Fruit fly (Drosophila melanogaster) whole organism, embryonic: Measurements from ENCODE around the gene Nulp1.
A peak's percentile ranks its signal among the peaks of the same experiment; 100 is the strongest.

Source experiments
- BEAF-32 ChIP-seq: fragments of 200-800 bp; sonication (Bioruptor generic); optimal IDR thresholded peaks from 3 replicates; lab custom pipeline; 2017; ENCODE audit warnings: missing biosample characterization, missing genetic modification characterization, mild to moderate bottlenecking, moderate library complexity, missing genetic modification reagents
- Bdp1 ChIP-seq: fragments of 200-800 bp; sonication (Bioruptor generic); optimal IDR thresholded peaks from 3 replicates; lab custom pipeline; 2016; ENCODE audit warnings: missing biosample characterization, missing genetic modification characterization
- CG10267 ChIP-seq: fragments of 200-800 bp; sonication (Bioruptor generic); optimal IDR thresholded peaks from 2 replicates; lab custom pipeline; 2018; ENCODE audit warnings: missing biosample characterization, mild to moderate bottlenecking, missing genetic modification characterization, moderate library complexity
- CG10543 ChIP-seq: fragments of 200-800 bp; sonication (Bioruptor generic); optimal IDR thresholded peaks from 3 replicates; lab custom pipeline; 2017; ENCODE audit warnings: missing biosample characterization, mild to moderate bottlenecking, missing genetic modification characterization, moderate library complexity
- CG10979 ChIP-seq: fragments of 200-800 bp; sonication (Bioruptor generic); optimal IDR thresholded peaks from 2 replicates; lab custom pipeline; 2018; ENCODE audit warnings: missing biosample characterization, mild to moderate bottlenecking, missing genetic modification characterization, moderate library complexity
- CG11456 ChIP-seq: fragments of 200-800 bp; sonication (Bioruptor generic); IDR thresholded peaks from 3 replicates; pipeline ENCODE4 v1.3.6; 2022; ENCODE audit warnings: missing biosample characterization, missing genetic modification characterization
- CG13424 ChIP-seq: fragments of 200-800 bp; sonication (Bioruptor generic); optimal IDR thresholded peaks from 2 replicates; lab custom pipeline; 2019; ENCODE audit warnings: missing biosample characterization, mild to moderate bottlenecking, missing genetic modification characterization, moderate library complexity
- CG14667 ChIP-seq: fragments of 200-800 bp; sonication (Bioruptor generic); IDR thresholded peaks from 2 replicates; pipeline ENCODE4 v1.3.6; 2022; ENCODE audit warnings: missing biosample characterization, missing genetic modification characterization
- CG14710 ChIP-seq: fragments of 200-800 bp; sonication (Bioruptor generic); optimal IDR thresholded peaks from 3 replicates; lab custom pipeline; 2019; ENCODE audit warnings: missing biosample characterization, mild to moderate bottlenecking, missing genetic modification characterization, moderate library complexity
- CG17568 ChIP-seq: fragments of 200-800 bp; sonication (Bioruptor generic); optimal IDR thresholded peaks from 2 replicates; lab custom pipeline; 2018; ENCODE audit warnings: missing biosample characterization, mild to moderate bottlenecking, missing genetic modification characterization, moderate library complexity
- CG1792 ChIP-seq: fragments of 200-800 bp; sonication (Bioruptor generic); optimal IDR thresholded peaks from 2 replicates; lab custom pipeline; 2016; ENCODE audit warnings: missing biosample characterization, missing genetic modification characterization
- CG2202 ChIP-seq: fragments of 200-800 bp; sonication (Bioruptor generic); optimal IDR thresholded peaks from 2 replicates; lab custom pipeline; 2018; ENCODE audit warnings: missing biosample characterization, mild to moderate bottlenecking, missing genetic modification characterization
- CG31441 ChIP-seq: fragments of 200-800 bp; sonication (Bioruptor generic); IDR thresholded peaks from 2 replicates; pipeline ENCODE4 v1.3.6; 2022; ENCODE audit warnings: missing biosample characterization, missing genetic modification characterization
- CG3281 ChIP-seq: fragments of 200-800 bp; sonication (Bioruptor generic); optimal IDR thresholded peaks from 3 replicates; lab custom pipeline; 2017; ENCODE audit warnings: missing biosample characterization, mild to moderate bottlenecking, missing genetic modification characterization
- CG33213 ChIP-seq: fragments of 200-800 bp; sonication (Bioruptor generic); optimal IDR thresholded peaks from 3 replicates; lab custom pipeline; 2016; ENCODE audit warnings: missing biosample characterization, missing genetic modification characterization
- CG34422 ChIP-seq: fragments of 200-800 bp; sonication (Bioruptor generic); IDR thresholded peaks from 3 replicates; pipeline ENCODE4 v1.3.6; 2022; ENCODE audit warnings: missing biosample characterization, missing genetic modification characterization
- CG4282 ChIP-seq: fragments of 200-800 bp; sonication (Bioruptor generic); optimal IDR thresholded peaks from 2 replicates; lab custom pipeline; 2016; ENCODE audit warnings: missing biosample characterization, missing genetic modification characterization
- CG4360 ChIP-seq: fragments of 200-800 bp; sonication (Bioruptor generic); IDR thresholded peaks from 2 replicates; pipeline ENCODE4 v1.3.6; 2022; ENCODE audit warnings: missing biosample characterization, missing genetic modification characterization
- CG5953 ChIP-seq: fragments of 200-800 bp; sonication (Bioruptor generic); IDR thresholded peaks from 2 replicates; pipeline ENCODE4 v1.3.6; 2022; ENCODE audit warnings: missing biosample characterization, missing genetic modification characterization
- CG6765 ChIP-seq: fragments of 200-800 bp; sonication (Bioruptor generic); optimal IDR thresholded peaks from 3 replicates; lab custom pipeline; 2017; ENCODE audit warnings: missing biosample characterization, mild to moderate bottlenecking, missing genetic modification characterization
- CG6791 ChIP-seq: fragments of 200-800 bp; sonication (Bioruptor generic); IDR thresholded peaks from 3 replicates; pipeline ENCODE4 v1.3.6; 2022; ENCODE audit warnings: missing biosample characterization, missing genetic modification characterization; ENCODE audit not compliant: partially characterized antibody
- CG8281 ChIP-seq: fragments of 200-800 bp; sonication (Bioruptor generic); optimal IDR thresholded peaks from 2 replicates; lab custom pipeline; 2018; ENCODE audit warnings: missing biosample characterization, mild to moderate bottlenecking, missing genetic modification characterization, moderate library complexity
- CG9727 ChIP-seq: fragments of 200-800 bp; sonication (Bioruptor generic); optimal IDR thresholded peaks from 3 replicates; lab custom pipeline; 2017; ENCODE audit warnings: missing biosample characterization, mild to moderate bottlenecking, missing genetic modification characterization
- CG9876 ChIP-seq: fragments of 200-800 bp; sonication (Bioruptor generic); optimal IDR thresholded peaks from 2 replicates; lab custom pipeline; 2016; ENCODE audit warnings: missing biosample characterization, missing genetic modification characterization
- CHES-1-like ChIP-seq: fragments of 200-800 bp; sonication (Bioruptor generic); optimal IDR thresholded peaks from 2 replicates; lab custom pipeline; 2016; ENCODE audit warnings: missing biosample characterization, missing genetic modification characterization
- HLH4C ChIP-seq: fragments of 200-800 bp; sonication (Bioruptor generic); IDR thresholded peaks from 3 replicates; pipeline ENCODE4 v1.3.6; 2022; ENCODE audit warnings: missing biosample characterization, missing genetic modification characterization; ENCODE audit not compliant: partially characterized antibody
- Hand ChIP-seq: fragments of 200-800 bp; sonication (Bioruptor generic); optimal IDR thresholded peaks from 2 replicates; lab custom pipeline; 2017; ENCODE audit warnings: mild to moderate bottlenecking, missing biosample characterization, missing genetic modification reagents, missing genetic modification characterization
- Hr39 ChIP-seq: fragments of >200 bp; optimal IDR thresholded peaks from 2 replicates; lab custom pipeline; 2017
- Hr78 ChIP-seq, 2 experiments: fragments of 200-800 bp in 1 of 2; fragments of >200 bp in 1 of 2; sonication (Bioruptor generic) in 1 of 2; optimal IDR thresholded peaks; 2 replicates each; lab custom pipeline; 2017 to 2019; ENCODE audit warnings: missing biosample characterization in 2 of 2, missing genetic modification characterization in 2 of 2, mild to moderate bottlenecking in 1 of 2, moderate library complexity in 1 of 2
- MESR4 ChIP-seq: fragments of 200-800 bp; sonication (Bioruptor generic); optimal IDR thresholded peaks from 2 replicates; lab custom pipeline; 2018; ENCODE audit warnings: missing biosample characterization, mild to moderate bottlenecking, missing genetic modification characterization, moderate library complexity
- MTF-1 ChIP-seq: fragments of 200-800 bp; sonication (Bioruptor generic); optimal IDR thresholded peaks from 2 replicates; lab custom pipeline; 2018; ENCODE audit warnings: missing biosample characterization, mild to moderate bottlenecking, missing genetic modification characterization, borderline replicate concordance
- NC2α ChIP-seq: fragments of 200-800 bp; sonication (Bioruptor generic); optimal IDR thresholded peaks from 2 replicates; lab custom pipeline; 2016; ENCODE audit warnings: missing biosample characterization, missing genetic modification characterization
- NFAT ChIP-seq: fragments of 200-800 bp; sonication (Bioruptor generic); IDR thresholded peaks from 2 replicates; pipeline ENCODE4 v1.3.6; 2022; ENCODE audit warnings: missing biosample characterization, missing genetic modification characterization
- Oaz ChIP-seq: fragments of 200-800 bp; sonication (Bioruptor generic); IDR thresholded peaks from 2 replicates; pipeline ENCODE4 v1.3.6; 2022; ENCODE audit warnings: missing biosample characterization, missing genetic modification characterization
- Tbp ChIP-seq: fragments of >200 bp; optimal IDR thresholded peaks from 2 replicates; lab custom pipeline; 2018; ENCODE audit warnings: missing biosample characterization, missing genetic modification characterization
- amos ChIP-seq: fragments of 200-800 bp; sonication (Bioruptor generic); IDR thresholded peaks from 2 replicates; pipeline ENCODE4 v1.3.6; 2022; ENCODE audit warnings: missing biosample characterization, missing genetic modification characterization; ENCODE audit not compliant: partially characterized antibody
- caup ChIP-seq: fragments of 200-800 bp; sonication (Bioruptor generic); optimal IDR thresholded peaks from 3 replicates; lab custom pipeline; 2017; ENCODE audit warnings: missing biosample characterization, mild to moderate bottlenecking, missing genetic modification characterization, moderate library complexity; ENCODE audit not compliant: severe bottlenecking
- eve ChIP-seq, 2 experiments: fragments of >200 bp; optimal IDR thresholded peaks; 2 replicates each; lab custom pipeline; 2017; ENCODE audit warnings: missing biosample characterization in 2 of 2, missing genetic modification characterization in 2 of 2
- exex ChIP-seq: fragments of 200-800 bp; sonication (Bioruptor generic); optimal IDR thresholded peaks from 4 replicates; lab custom pipeline; 2018; ENCODE audit warnings: missing biosample characterization, mild to moderate bottlenecking, missing genetic modification characterization, moderate library complexity
- gro ChIP-seq: fragments of 200-800 bp; sonication (Bioruptor generic); optimal IDR thresholded peaks from 2 replicates; lab custom pipeline; 2016; ENCODE audit warnings: missing biosample characterization, missing genetic modification characterization
- nerfin-1 ChIP-seq: fragments of 200-800 bp; sonication (Bioruptor generic); optimal IDR thresholded peaks from 3 replicates; lab custom pipeline; 2019; ENCODE audit warnings: missing biosample characterization, mild to moderate bottlenecking, missing genetic modification characterization, moderate library complexity
- pb ChIP-seq: fragments of 200-800 bp; sonication (Bioruptor generic); optimal IDR thresholded peaks from 3 replicates; lab custom pipeline; 2016; ENCODE audit warnings: missing biosample characterization, missing genetic modification characterization
- rib ChIP-seq: fragments of 200-800 bp; sonication (Bioruptor generic); IDR thresholded peaks from 2 replicates; pipeline ENCODE4 v1.3.6; 2022; ENCODE audit warnings: missing biosample characterization, missing genetic modification characterization
- sob ChIP-seq: fragments of 200-800 bp; sonication (Bioruptor generic); IDR thresholded peaks from 2 replicates; pipeline ENCODE4 v1.3.6; 2022; ENCODE audit warnings: missing biosample characterization, missing genetic modification characterization
- tll ChIP-seq, 2 experiments: fragments of 200-800 bp in 1 of 2; fragments of >200 bp in 1 of 2; sonication (Bioruptor generic) in 1 of 2; optimal IDR thresholded peaks; 2 replicates each; lab custom pipeline; 2017 to 2019; ENCODE audit warnings: missing biosample characterization in 2 of 2, missing genetic modification characterization in 2 of 2, mild to moderate bottlenecking in 1 of 2, moderate library complexity in 1 of 2
- twi ChIP-seq: fragments of 200-800 bp; optimal IDR thresholded peaks from 2 replicates; lab custom pipeline; 2019; ENCODE audit warnings: missing biosample characterization, mild to moderate bottlenecking, missing genetic modification characterization, moderate library complexity
- tx ChIP-seq: fragments of 200-800 bp; sonication (Bioruptor generic); optimal IDR thresholded peaks from 2 replicates; lab custom pipeline; 2016; ENCODE audit warnings: missing biosample characterization, missing genetic modification characterization
- vfl ChIP-seq: fragments of 200-800 bp; sonication (Bioruptor generic); optimal IDR thresholded peaks from 2 replicates; lab custom pipeline; 2016; ENCODE audit warnings: missing biosample characterization, missing genetic modification characterization
- zf30C ChIP-seq: fragments of 200-800 bp; sonication (Bioruptor generic); optimal IDR thresholded peaks from 3 replicates; lab custom pipeline; 2018; ENCODE audit warnings: missing biosample characterization, mild to moderate bottlenecking, missing genetic modification characterization
- zfh2 ChIP-seq: fragments of 200-800 bp; sonication (Bioruptor generic); optimal IDR thresholded peaks from 2 replicates; lab custom pipeline; 2016; ENCODE audit warnings: missing biosample characterization, missing genetic modification characterization

The Nulp1 gene

dm6 chr3L:8137448-8137906 lies 27.3 kb downstream of the Nulp1 start, which contains the start of the genes Setx and mus301 (continued):
- no peak for TF ChIP-seq CG6791 (GFP tag; lab: Robert Waterston, UW)
- TF ChIP-seq twi (tag; lab: Kevin White, UChicago), result no peak
- TF ChIP-seq Hr78 (GFP tag; optimal IDR thresholded peaks at IDR 0.05; lab: Kevin White, UChicago), result no peak
- TF ChIP-seq rib (GFP tag; lab: Robert Waterston, UW), result peak; percentile 73
- TF ChIP-seq tx (GFP tag; lab: Kevin White, UChicago), result peak; percentile 76
- no peak for TF ChIP-seq eve (GFP tag; optimal IDR thresholded peaks at IDR 0.05; lab: Kevin White, UChicago)
- TF ChIP-seq CG4360 (GFP tag; lab: Robert Waterston, UW), result no peak
- no peak for TF ChIP-seq Hr39 (lab: Kevin White, UChicago)
- TF ChIP-seq CG13424 (tag; lab: Kevin White, UChicago), result peak; percentile 79
- TF ChIP-seq Oaz, result 0 out of 2 replicates have a peak, but pooled peaks have one; percentile 20
- peak; percentile 90 for TF ChIP-seq vfl
- TF ChIP-seq gro (GFP tag; lab: Kevin White, UChicago), result peak; percentile 84
- TF ChIP-seq HLH4C, result no peak
- peak; percentile 81 for TF ChIP-seq CG9876 (GFP tag; lab: Kevin White, UChicago)
- peak; percentile 81 for TF ChIP-seq caup (GFP tag; lab: Kevin White, UChicago)
- peak; percentile 80 for TF ChIP-seq CG3281 (GFP tag; lab: Kevin White, UChicago)
- TF ChIP-seq NFAT (GFP tag; lab: Robert Waterston, UW), result peak; percentile 69
- peak; percentile 40 for TF ChIP-seq pb (GFP tag; lab: Kevin White, UChicago)
- TF ChIP-seq CG17568 (GFP tag; lab: Kevin White, UChicago), result no peak
- no peak for TF ChIP-seq CG5953 (GFP tag; lab: Robert Waterston, UW)
- peak; percentile 56 for TF ChIP-seq BEAF-32
- TF ChIP-seq Bdp1 (GFP tag; lab: Kevin White, UChicago), result peak; percentile 80
- peak; percentile 87 for TF ChIP-seq CG11456
- peak; percentile 66 for TF ChIP-seq CG1792 (GFP tag; lab: Kevin White, UChicago)
- TF ChIP-seq exex (tag; lab: Kevin White, UChicago), result no peak
- TF ChIP-seq nerfin-1 (tag; lab: Kevin White, UChicago), result peak; percentile 62
- TF ChIP-seq zf30C (GFP tag; lab: Kevin White, UChicago), result no peak
- peak; percentile 40; the same call in 1 of the 2 replicates for TF ChIP-seq amos (GFP tag; lab: Robert Waterston, UW)
- peak; percentile 85 for TF ChIP-seq CHES-1-like (GFP tag; lab: Kevin White, UChicago)
- peak; percentile 91 for TF ChIP-seq CG14710
- peak; percentile 69 for TF ChIP-seq CG10979
- peak; percentile 49 for TF ChIP-seq CG2202 (tag; lab: Kevin White, UChicago)
- TF ChIP-seq CG9727 (GFP tag; lab: Kevin White, UChicago), result peak; percentile 82
- TF ChIP-seq CG8281 (tag; lab: Kevin White, UChicago), result no peak
- no peak for TF ChIP-seq MTF-1 (GFP tag; lab: Kevin White, UChicago)
- peak; percentile 66 for TF ChIP-seq CG14667 (GFP tag; lab: Robert Waterston, UW)
- peak; percentile 90 for TF ChIP-seq CG33213 (GFP tag; lab: Kevin White, UChicago)
- TF ChIP-seq Hand (GFP tag; lab: Kevin White, UChicago), result no peak
- no peak for TF ChIP-seq CG6765 (GFP tag; lab: Kevin White, UChicago)
- peak; percentile 98 for TF ChIP-seq CG10267 (tag; lab: Kevin White, UChicago)
- peak; percentile 83 for TF ChIP-seq CG4282
- peak; percentile 75 for TF ChIP-seq CG10543 (GFP tag; lab: Kevin White, UChicago)
- TF ChIP-seq NC2α (GFP tag; lab: Kevin White, UChicago), result peak; percentile 30
- TF ChIP-seq tll (GFP tag; optimal IDR thresholded peaks at IDR 0.05; lab: Kevin White, UChicago), result peak in 1 of 2 experiments; percentile 6
- no peak for TF ChIP-seq MESR4 (GFP tag; lab: Kevin White, UChicago)
- TF ChIP-seq CG31441 (GFP tag; lab: Robert Waterston, UW), result no peak
- no peak for TF ChIP-seq Tbp (GFP tag; lab: Kevin White, UChicago)
- peak; percentile 63; the same call in 2 of the 3 replicates for TF ChIP-seq CG34422 (GFP tag; lab: Robert Waterston, UW)
- TF ChIP-seq zfh2, result peak; percentile 94
- TF ChIP-seq sob (GFP tag; lab: Robert Waterston, UW), result peak; percentile 92
